Fruit fly (Drosophila melanogaster): ENCODE results near the gene Larp7.
A peak's percentile ranks its signal among the peaks of the same experiment; 100 is the strongest.

Larp7 gene

dm6 chrX:9282783-9283289 lies 39.2 kb downstream of the Larp7 start, which contains the start of gene c11.1:
Gene c11.1 (minus strand): TSS chrX:9283117.
- TF ChIP-seq CG17801 (GFP tag; optimal IDR thresholded peaks at IDR 0.05; ENCODE audit: partially characterized antibody): peak; percentile 18

dm6 chrX:9284024-9284738 lies 40.6 kb downstream of the Larp7 start, which contains the start of gene lz:
Gene lz (plus strand): TSS chrX:9284649.
- no peak for TF ChIP-seq CG17801 (GFP tag; optimal IDR thresholded peaks at IDR 0.05; ENCODE audit: partially characterized antibody)

- no peak for TF ChIP-seq CG17801 (GFP tag; optimal IDR thresholded peaks at IDR 0.05; ENCODE audit: partially characterized antibody)
Observed at dm6 chrX:9286386-9286785, 42.8 kb downstream of the Larp7 start.

dm6 chrX:9291270-9291669 lies 47.7 kb downstream of the Larp7 start:
- TF ChIP-seq CG17801 (GFP tag; optimal IDR thresholded peaks at IDR 0.05; ENCODE audit: partially characterized antibody): no peak

- TF ChIP-seq CG17801 (GFP tag; optimal IDR thresholded peaks at IDR 0.05; ENCODE audit: partially characterized antibody): no peak
Observed at dm6 chrX:9295518-9295917, 51.9 kb downstream of the Larp7 start.
